Fruit fly (Drosophila melanogaster): ENCODE results near the gene bai.

Gene bai

DNA sequence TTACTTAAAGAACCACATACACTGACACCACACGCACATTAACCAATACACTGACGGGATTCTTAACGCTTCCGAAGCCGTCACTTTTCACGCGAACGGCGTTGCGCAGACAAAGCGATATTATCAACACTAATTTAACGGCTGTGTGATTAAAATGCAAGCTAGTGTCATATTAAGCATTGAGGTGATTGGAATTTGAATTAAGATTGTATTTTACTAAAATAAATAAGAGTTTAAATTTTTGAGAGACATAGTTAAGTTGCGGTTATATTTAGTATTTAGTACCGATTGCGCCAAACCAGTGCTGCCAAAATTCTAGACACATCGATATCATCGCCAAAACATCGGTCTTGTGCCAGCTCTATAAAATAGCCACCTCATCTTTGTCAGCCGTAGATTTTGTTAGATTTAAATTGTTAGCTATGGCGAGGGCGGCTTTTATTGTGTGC lies at the start of gene bai, which contains the start of gene Ythdf:
Gene bai, plus strand, starts transcription at position 347 of the 449 bp plus-strand sequence.
Gene Ythdf, minus strand, starts transcription at position 222 of the 449 bp plus-strand sequence.
- TF ChIP-seq CTCF (optimal IDR thresholded peaks at IDR 0.05) = no peak
- no peak for TF ChIP-seq CG8478 (optimal IDR thresholded peaks at IDR 0.05)

DNA sequence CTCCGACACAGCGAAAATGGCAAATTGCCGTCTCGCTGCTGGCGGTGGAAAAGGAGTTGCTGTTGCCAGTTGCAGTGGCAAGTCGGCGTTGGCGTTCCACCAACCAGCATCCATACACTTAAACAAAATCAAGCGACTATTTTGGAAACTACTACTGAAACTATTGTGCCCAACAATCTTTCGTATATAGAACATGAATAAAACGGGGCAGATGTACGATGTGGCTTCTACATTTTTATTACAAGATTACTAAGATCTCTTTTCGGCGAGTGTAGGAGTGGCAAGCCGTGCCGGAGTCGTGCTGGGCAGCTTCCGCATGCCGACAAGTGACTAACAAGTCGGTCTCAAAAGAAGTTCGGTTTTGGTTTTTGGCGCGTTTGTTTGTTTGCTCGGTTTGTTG lies 42.7 kb upstream of the bai start:
- TF ChIP-seq CG8478 (optimal IDR thresholded peaks at IDR 0.05) (no peak), CTCF (optimal IDR thresholded peaks at IDR 0.05) (no peak)

dm6 chr3R:24997287-24997686 lies 41.9 kb upstream of the bai start:
- TF ChIP-seq CG8478 (optimal IDR thresholded peaks at IDR 0.05) (no peak), CTCF (optimal IDR thresholded peaks at IDR 0.05) (no peak)

dm6 chr3R:24999575-24999974 lies 39.6 kb upstream of the bai start:
- no peak for TF ChIP-seq CG8478 (optimal IDR thresholded peaks at IDR 0.05)

DNA sequence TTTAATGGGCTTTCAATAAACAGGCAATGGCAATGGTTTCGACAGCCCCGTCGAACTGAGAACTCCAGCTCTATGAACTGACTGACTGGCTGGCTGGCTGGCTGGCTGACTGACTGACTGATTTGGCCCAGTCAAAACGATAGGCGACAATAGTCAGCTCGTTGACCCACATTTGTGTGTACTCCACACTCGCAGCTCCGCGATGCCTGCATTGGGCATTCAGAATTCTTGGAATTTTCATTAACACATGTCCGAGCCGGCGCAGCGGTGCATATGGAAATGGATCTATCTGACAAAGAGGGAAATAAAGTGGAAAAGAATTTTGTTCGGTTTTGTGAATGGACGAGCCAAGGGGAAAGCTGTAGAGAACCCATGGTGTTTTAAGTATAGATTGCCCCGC lies 36.9 kb upstream of the bai start:
- no peak for TF ChIP-seq CTCF (optimal IDR thresholded peaks at IDR 0.05)
- no peak for TF ChIP-seq CG8478 (optimal IDR thresholded peaks at IDR 0.05)

DNA sequence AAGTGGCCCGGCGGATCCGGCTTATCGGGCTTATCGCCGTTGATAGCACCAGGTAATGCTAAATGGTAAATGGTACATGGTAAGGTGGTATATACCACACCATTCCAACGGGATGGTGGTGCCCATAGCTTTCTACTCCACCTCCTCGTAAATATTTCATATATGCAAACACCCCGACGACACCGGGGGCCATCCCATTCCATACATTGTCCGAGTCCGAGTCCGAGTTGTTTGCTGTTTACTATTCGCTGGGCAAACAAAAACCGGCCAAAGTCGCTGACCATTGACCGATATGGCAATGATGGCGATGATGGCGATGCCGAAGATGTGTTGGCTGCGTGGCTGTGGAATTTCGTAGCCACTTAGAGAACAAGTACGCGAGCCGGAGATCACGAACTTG lies 35.1 kb upstream of the bai start:
- TF ChIP-seq CTCF (optimal IDR thresholded peaks at IDR 0.05) (no peak), CG8478 (optimal IDR thresholded peaks at IDR 0.05) (no peak)

DNA sequence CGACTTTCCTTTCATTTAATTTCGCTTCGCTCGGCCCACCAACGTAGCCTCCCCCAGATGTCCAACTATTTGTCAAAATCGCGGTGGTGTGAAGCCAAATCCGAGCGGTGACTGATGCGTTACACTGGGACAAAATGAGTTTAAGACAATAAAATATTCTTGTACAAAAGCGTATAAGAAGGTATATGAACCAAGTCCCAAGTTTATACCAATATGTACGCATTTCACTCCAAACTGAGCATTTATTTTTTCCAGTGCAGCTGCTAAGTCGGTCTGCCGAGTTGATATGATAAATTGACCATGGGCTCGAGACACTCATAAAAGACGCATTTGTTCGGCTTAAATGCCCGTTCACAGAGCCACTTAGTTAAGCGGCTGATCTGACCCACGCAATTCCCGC lies 34.4 kb upstream of the bai start:
- TF ChIP-seq CG8478 (optimal IDR thresholded peaks at IDR 0.05) (no peak), CTCF (optimal IDR thresholded peaks at IDR 0.05) (no peak)

- TF ChIP-seq CTCF (optimal IDR thresholded peaks at IDR 0.05) = no peak
- TF ChIP-seq CG8478 (optimal IDR thresholded peaks at IDR 0.05) = no peak
These were observed 33.4 kb upstream of the bai start for dm6 chr3R:25005748-25006147.

DNA sequence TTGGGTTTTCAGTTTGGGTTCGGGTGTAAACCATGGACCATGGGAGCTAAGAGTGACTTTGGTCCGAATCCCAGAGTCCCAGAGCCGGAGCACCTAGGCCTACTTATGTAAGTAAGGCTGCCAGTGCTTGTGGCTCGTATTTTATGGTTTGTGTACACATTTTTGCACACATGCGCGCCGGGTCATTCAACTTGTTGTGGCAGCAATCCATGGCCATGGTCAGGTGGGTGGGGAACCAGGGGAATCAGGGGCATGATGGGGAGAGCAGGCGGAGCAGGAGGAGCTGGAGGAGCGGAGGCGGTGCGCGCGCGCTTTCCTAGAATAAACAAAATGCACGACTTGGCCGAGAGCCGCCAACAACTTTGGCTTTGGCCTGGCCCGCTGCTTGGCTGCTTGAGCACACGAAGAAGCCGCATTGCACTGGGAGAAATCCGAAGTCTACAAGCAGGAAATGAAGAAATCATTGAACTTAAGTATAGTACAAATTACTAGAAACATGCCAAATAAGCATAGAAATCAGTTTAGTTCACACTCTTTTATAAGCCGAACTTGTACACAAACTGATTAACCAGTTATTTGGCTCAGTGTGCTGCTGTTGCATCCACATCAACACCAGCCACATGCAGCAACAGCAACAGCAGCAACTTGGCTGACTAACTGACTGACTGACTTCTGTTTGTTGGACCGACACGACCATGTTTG lies 29.3 kb upstream of the bai start:
- no peak for TF ChIP-seq CG8478 (optimal IDR thresholded peaks at IDR 0.05)
- TF ChIP-seq CTCF (optimal IDR thresholded peaks at IDR 0.05) = no peak

- TF ChIP-seq CG8478 (optimal IDR thresholded peaks at IDR 0.05) (no peak), CTCF (optimal IDR thresholded peaks at IDR 0.05) (no peak)
These were observed 27.2 kb upstream of the bai start for dm6 chr3R:25012016-25012415.

dm6 chr3R:25023056-25023455 lies 16.1 kb upstream of the bai start, which contains the start of gene beta4GalT7:
Gene beta4GalT7, plus strand, starts transcription at chr3R:25023256.
- TF ChIP-seq CG8478 (optimal IDR thresholded peaks at IDR 0.05) (no peak), CTCF (optimal IDR thresholded peaks at IDR 0.05) (no peak)

DNA sequence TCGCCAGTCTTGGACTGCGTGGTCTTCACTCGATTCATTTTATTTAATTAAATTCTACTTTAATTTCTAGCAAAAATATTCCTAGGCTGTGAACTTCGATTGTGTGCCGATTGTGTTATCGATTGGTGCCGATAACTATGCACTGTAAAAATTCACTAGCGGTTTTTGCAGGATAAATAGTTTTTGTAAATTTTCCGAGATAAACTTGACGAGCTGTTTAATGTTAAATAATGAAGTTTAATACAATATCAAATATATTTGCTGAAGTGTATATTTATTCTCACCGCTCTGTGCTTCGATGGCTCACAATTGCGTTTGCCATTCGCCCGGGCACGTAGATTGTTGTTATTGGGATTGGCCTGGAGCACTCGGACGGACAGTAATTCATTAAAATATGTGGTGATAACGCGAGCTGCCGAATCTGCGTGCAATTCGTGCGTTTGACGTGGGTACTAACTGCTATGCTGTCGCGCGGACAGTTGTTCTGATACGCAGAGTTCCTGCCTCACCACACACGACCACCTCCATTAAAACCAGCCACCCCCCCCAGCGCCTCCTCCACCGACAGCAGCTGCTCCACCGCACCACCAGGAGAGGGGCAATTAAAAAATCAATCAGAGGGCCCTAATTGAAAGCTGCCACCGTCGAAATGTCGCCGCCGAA lies 14.1 kb upstream of the bai start, which contains the start of the genes EMC6 and Hr96:
Gene EMC6, minus strand, starts transcription at position 123 of the 663 bp plus-strand sequence.
Gene Hr96, plus strand, starts transcription at position 341 of the 663 bp plus-strand sequence.
- TF ChIP-seq CG8478 (optimal IDR thresholded peaks at IDR 0.05) = no peak
- TF ChIP-seq CTCF (optimal IDR thresholded peaks at IDR 0.05) = no peak

dm6 chr3R:25027281-25028219 lies 11.6 kb upstream of the bai start:
- TF ChIP-seq CTCF (optimal IDR thresholded peaks at IDR 0.05) (no peak), CG8478 (optimal IDR thresholded peaks at IDR 0.05) (no peak)

DNA sequence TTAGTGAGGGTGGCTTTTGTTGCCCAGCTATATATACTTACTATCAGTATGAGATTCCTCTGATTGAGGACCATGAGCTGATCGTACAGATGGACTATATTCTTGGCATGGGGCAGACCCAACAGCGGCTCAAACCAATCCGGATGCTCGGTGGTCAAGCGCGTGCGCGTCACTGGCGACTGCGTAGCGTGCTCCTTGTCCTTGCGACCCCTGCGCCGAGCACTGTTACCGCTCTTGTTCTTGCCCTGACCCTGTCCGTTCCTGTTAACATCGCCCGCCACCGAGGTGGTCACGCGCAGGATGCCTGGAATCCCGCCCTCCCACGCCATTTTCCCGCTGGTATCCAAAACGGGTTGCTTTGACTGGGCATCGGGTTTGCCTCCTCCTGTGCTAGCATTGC lies 6.5 kb upstream of the bai start:
- no peak for TF ChIP-seq CG8478 (optimal IDR thresholded peaks at IDR 0.05)
- TF ChIP-seq CTCF (optimal IDR thresholded peaks at IDR 0.05) = no peak

- TF ChIP-seq CTCF (optimal IDR thresholded peaks at IDR 0.05) (peak in 1 of 2 experiments; percentile 18), CG8478 (optimal IDR thresholded peaks at IDR 0.05) (no peak)
These were observed 6.0 kb upstream of the bai start, which contains the start of gene Smg6 for dm6 chr3R:25033142-25033586. Gene Smg6, minus strand, starts transcription at chr3R:25033465.

Measured in S2 (cell line).